Worm (Caenorhabditis elegans): ENCODE measurements around the gene his-70.

Gene his-70

ce11 chrIII:4013061-4013460, 46.9 kb downstream of the his-70 start:
- TF ChIP-seq pha-4 (tag; optimal IDR thresholded peaks at IDR 0.05) (no peak), nhr-28 (tag; optimal IDR thresholded peaks at IDR 0.05) (no peak), sea-2 (GFP tag; optimal IDR thresholded peaks at IDR 0.05) (no peak), unc-39 (tag; optimal IDR thresholded peaks at IDR 0.05) (no peak), fos-1 (tag; optimal IDR thresholded peaks at IDR 0.05) (no peak), tbx-2 (tag; optimal IDR thresholded peaks at IDR 0.05) (no peak), ama-1 (optimal IDR thresholded peaks at IDR 0.05) (no peak), R02D3.7 (tag; optimal IDR thresholded peaks at IDR 0.05) (no peak), snpc-4 (tag; optimal IDR thresholded peaks at IDR 0.05) (no peak), elt-1 (tag; optimal IDR thresholded peaks at IDR 0.05) (no peak), nhr-23 (tag; optimal IDR thresholded peaks at IDR 0.05) (no peak), fkh-2 (tag; optimal IDR thresholded peaks at IDR 0.05) (no peak), daf-12 (tag; optimal IDR thresholded peaks at IDR 0.05) (no peak), ceh-82 (tag; optimal IDR thresholded peaks at IDR 0.05) (no peak), ztf-11 (tag; optimal IDR thresholded peaks at IDR 0.05) (no peak)

ce11 chrIII:4012036-4012435, 47.9 kb downstream of the his-70 start, which contains the start of gene C36E8.4:
C36E8.4 (plus strand) TSS chrIII:4012336.
- TF ChIP-seq ZK546.5 (tag; optimal IDR thresholded peaks at IDR 0.05) (no peak), skn-1 (tag; optimal IDR thresholded peaks at IDR 0.05) (no peak), egl-5 (tag; optimal IDR thresholded peaks at IDR 0.05) (no peak), eor-1 (tag; optimal IDR thresholded peaks at IDR 0.05) (no peak), nhr-12 (tag; optimal IDR thresholded peaks at IDR 0.05) (no peak), fos-1 (tag; optimal IDR thresholded peaks at IDR 0.05) (no peak), nhr-237 (tag; optimal IDR thresholded peaks at IDR 0.05) (no peak), zag-1 (tag; optimal IDR thresholded peaks at IDR 0.05) (no peak), elt-1 (tag; optimal IDR thresholded peaks at IDR 0.05) (no peak), nhr-11 (tag; optimal IDR thresholded peaks at IDR 0.05) (no peak), mml-1 (tag; optimal IDR thresholded peaks at IDR 0.05) (no peak), ama-1 (optimal IDR thresholded peaks at IDR 0.05) (no peak), pha-4 (tag; optimal IDR thresholded peaks at IDR 0.05) (no peak), fkh-10 (GFP tag; optimal IDR thresholded peaks at IDR 0.05) (no peak), jun-1 (tag; optimal IDR thresholded peaks at IDR 0.05) (no peak), mdl-1 (tag; optimal IDR thresholded peaks at IDR 0.05) (no peak), ceh-28 (tag; optimal IDR thresholded peaks at IDR 0.05) (no peak), nfya-1 (tag; optimal IDR thresholded peaks at IDR 0.05; ENCODE audit: insufficient read depth) (no peak), unc-62 (GFP tag; optimal IDR thresholded peaks at IDR 0.05) (no peak), lin-39 (tag; optimal IDR thresholded peaks at IDR 0.05) (no peak)

- TF ChIP-seq elt-2 (tag; optimal IDR thresholded peaks at IDR 0.05) (peak; percentile 46), nhr-237 (tag; optimal IDR thresholded peaks at IDR 0.05) (no peak), pqm-1 (tag; optimal IDR thresholded peaks at IDR 0.05) (peak; percentile 27)
Observed at ce11 chrIII:4010987-4011386, 48.9 kb downstream of the his-70 start.

ce11 chrIII:4010168-4010567, 49.8 kb downstream of the his-70 start:
- peak; percentile 22 for TF ChIP-seq nhr-25 (tag; optimal IDR thresholded peaks at IDR 0.05)
- no peak for TF ChIP-seq elt-1 (tag; optimal IDR thresholded peaks at IDR 0.05)
- TF ChIP-seq sea-2 (GFP tag; optimal IDR thresholded peaks at IDR 0.05) = no peak
- TF ChIP-seq fkh-2 (tag; optimal IDR thresholded peaks at IDR 0.05) = no peak
- no peak for TF ChIP-seq nhr-67 (tag; optimal IDR thresholded peaks at IDR 0.05)
- no peak for TF ChIP-seq ZK546.5 (tag; optimal IDR thresholded peaks at IDR 0.05)
- no peak for TF ChIP-seq ztf-4 (tag; optimal IDR thresholded peaks at IDR 0.05)
- peak; percentile 17 for TF ChIP-seq nfya-1 (tag; optimal IDR thresholded peaks at IDR 0.05; ENCODE audit: insufficient read depth)
- TF ChIP-seq mml-1 (tag; optimal IDR thresholded peaks at IDR 0.05) = no peak
- TF ChIP-seq ceh-28 (tag; optimal IDR thresholded peaks at IDR 0.05) = no peak
- TF ChIP-seq nhr-11 (tag; optimal IDR thresholded peaks at IDR 0.05) = no peak
- no peak for TF ChIP-seq pha-4 (tag; optimal IDR thresholded peaks at IDR 0.05)
- no peak for TF ChIP-seq snpc-4 (tag; optimal IDR thresholded peaks at IDR 0.05)
- TF ChIP-seq nhr-76 (tag; optimal IDR thresholded peaks at IDR 0.05) = no peak
- TF ChIP-seq mdl-1 (tag; optimal IDR thresholded peaks at IDR 0.05) = no peak
- no peak for TF ChIP-seq fkh-10 (GFP tag; optimal IDR thresholded peaks at IDR 0.05)
- TF ChIP-seq hmg-11 (tag; optimal IDR thresholded peaks at IDR 0.05) = peak; percentile 64
- peak; percentile 67 for TF ChIP-seq lin-39 (tag; optimal IDR thresholded peaks at IDR 0.05)
- no peak for TF ChIP-seq zag-1 (tag; optimal IDR thresholded peaks at IDR 0.05)
- no peak for TF ChIP-seq aly-2 (tag; optimal IDR thresholded peaks at IDR 0.05)
- no peak for TF ChIP-seq tbx-2 (tag; optimal IDR thresholded peaks at IDR 0.05)
- TF ChIP-seq elt-3 (tag; optimal IDR thresholded peaks at IDR 0.05) = no peak
- TF ChIP-seq daf-12 (tag; optimal IDR thresholded peaks at IDR 0.05) = no peak
- TF ChIP-seq ama-1 (optimal IDR thresholded peaks at IDR 0.05) = no peak
- TF ChIP-seq fos-1 (tag; optimal IDR thresholded peaks at IDR 0.05) = no peak
- TF ChIP-seq ceh-16 (tag; optimal IDR thresholded peaks at IDR 0.05) = no peak
- TF ChIP-seq egl-5 (tag; optimal IDR thresholded peaks at IDR 0.05) = no peak

Data from whole organism, L3 larva.